Worm (Caenorhabditis elegans): ENCODE results near the gene C01C4.3.

DNA sequence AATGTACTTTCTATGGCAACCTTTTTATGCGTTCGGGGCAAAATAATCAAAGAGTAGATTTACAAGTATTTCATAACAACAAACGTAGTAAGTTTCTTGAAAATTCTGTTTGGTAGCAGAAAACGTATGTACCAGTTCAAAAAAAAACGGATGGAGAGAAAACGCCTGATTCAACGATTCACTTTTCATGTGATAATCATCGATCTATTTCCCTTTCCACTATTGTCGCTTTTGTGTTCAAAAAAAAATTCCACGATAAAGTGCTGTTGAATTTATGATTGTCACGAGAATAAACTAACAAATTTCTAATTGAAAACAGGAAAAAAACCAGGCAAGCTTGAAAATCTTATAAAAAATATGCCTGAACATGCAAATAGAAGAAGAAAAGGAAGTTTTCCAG, 877 bp upstream of the C01C4.3 start:
- TF ChIP-seq dao-5 (tag; optimal IDR thresholded peaks at IDR 0.05) (no peak), W03F9.2 (tag; optimal IDR thresholded peaks at IDR 0.05) (no peak), him-1 (tag; optimal IDR thresholded peaks at IDR 0.05) (no peak)
